Worm (Caenorhabditis elegans) whole organism, L4 larva: Measurements from ENCODE around the gene mrps-9.

Source experiments
- aha-1 ChIP-seq: fragments of 150-350 bp; peaks from one replicate; lab custom pipeline; 2014; ENCODE audit warnings: missing biosample characterization, missing genetic modification characterization
- arid-1 ChIP-seq: fragments of 200-800 bp; sonication (Bioruptor generic); conservative IDR thresholded peaks from 2 replicates; pipeline ENCODE4 v1.3.6; 2022; ENCODE audit warnings: missing genetic modification reagents, missing genetic modification characterization, missing compliant biosample characterization
- ceh-82 ChIP-seq: sonication (generic microtip); optimal IDR thresholded peaks from 2 replicates; lab custom pipeline; 2017; ENCODE audit warnings: missing biosample characterization, missing genetic modification characterization
- egl-43 ChIP-seq: fragments of 200-800 bp; sonication (Bioruptor generic); IDR thresholded peaks from 2 replicates; pipeline ENCODE4 v1.3.6; 2022; ENCODE audit warnings: missing genetic modification reagents, missing genetic modification characterization, missing compliant biosample characterization
- lsy-2 ChIP-seq, 2 experiments: fragments of 150-350 bp in 1 of 2; sonication (generic microtip) in 1 of 2; optimal IDR thresholded peaks; 2 replicates each; lab custom pipeline; 2014 to 2017; ENCODE audit warnings: missing biosample characterization in 2 of 2, missing genetic modification characterization in 2 of 2
- mdl-1 ChIP-seq, 2 experiments: fragments of 150-350 bp in 1 of 2; sonication (generic microtip) in 1 of 2; optimal IDR thresholded peaks; 2 replicates each; lab custom pipeline; 2014 to 2017; ENCODE audit warnings: missing biosample characterization in 2 of 2, missing genetic modification characterization in 2 of 2
- mdt-29 ChIP-seq: fragments of 200-800 bp; sonication (Bioruptor generic); IDR thresholded peaks from 2 replicates; pipeline ENCODE4 v1.3.6; 2022; ENCODE audit warnings: missing genetic modification reagents, missing genetic modification characterization, missing compliant biosample characterization
- nhr-10 ChIP-seq: fragments of 150-350 bp; optimal IDR thresholded peaks from 2 replicates; lab custom pipeline; 2014; ENCODE audit warnings: missing biosample characterization, missing genetic modification characterization
- pha-4 ChIP-seq, 2 experiments: fragments of 150-350 bp in 1 of 2; fragments of 200-800 bp in 1 of 2; sonication (Bioruptor generic) in 1 of 2; IDR thresholded peaks in 1 of 2; optimal IDR thresholded peaks in 1 of 2; 2 replicates each; pipeline versions ENCODE4 v1.3.6 to Lab custom; 2014 to 2022; ENCODE audit warnings: missing genetic modification characterization in 2 of 2, missing genetic modification reagents in 2 of 2, missing biosample characterization in 1 of 2, missing compliant biosample characterization in 1 of 2
- set-16 ChIP-seq: fragments of 200-800 bp; sonication (Bioruptor generic); IDR thresholded peaks from 2 replicates; pipeline ENCODE4 v1.3.6; 2022; ENCODE audit warnings: missing genetic modification reagents, missing genetic modification characterization, missing compliant biosample characterization
- ztf-11 ChIP-seq: fragments of 150-350 bp; optimal IDR thresholded peaks from 2 replicates; lab custom pipeline; 2014; ENCODE audit warnings: missing biosample characterization, missing genetic modification characterization

DNA sequence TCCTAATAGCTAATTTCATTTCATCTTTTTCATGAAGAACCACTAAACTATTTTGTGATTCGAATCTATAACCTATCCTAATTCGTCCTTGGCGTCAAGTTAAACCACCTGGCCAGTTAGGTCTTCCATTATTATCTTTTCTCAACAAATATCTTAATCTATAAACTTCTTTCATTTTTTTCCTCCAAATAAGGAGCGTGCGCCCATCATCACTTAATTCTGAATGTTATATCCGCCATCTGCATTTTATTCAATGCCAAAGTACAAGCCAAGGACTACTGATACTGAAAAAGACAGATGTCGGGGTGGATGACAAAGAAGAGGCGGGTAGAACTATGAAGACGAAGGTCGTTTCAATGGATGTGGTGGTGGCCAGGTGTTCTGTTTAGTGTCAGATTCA lies 36.9 kb upstream of the mrps-9 start:
- TF ChIP-seq arid-1 (GFP tag; lab: Robert Waterston, UW) (no peak), pha-4 (GFP tag; IDR thresholded peaks at IDR 0.05; lab: Robert Waterston, UW) (no peak), pha-4 (tag; optimal IDR thresholded peaks at IDR 0.05; lab: Kevin White, UChicago) (no peak), ceh-82 (no peak), lsy-2 (tag; optimal IDR thresholded peaks at IDR 0.05; lab: Kevin White, UChicago) (no peak), set-16 (GFP tag; lab: Robert Waterston, UW) (no peak), mdt-29 (no peak), mdl-1 (tag; optimal IDR thresholded peaks at IDR 0.05; lab: Kevin White, UChicago) (no peak), nhr-10 (tag; lab: Kevin White, UChicago) (no peak), aha-1 (no peak), ztf-11 (no peak), egl-43 (no peak)
